Worm (Caenorhabditis elegans) whole organism, young adult: ENCODE results near the gene F19H6.5.

Experiments used
- B0261.1 ChIP-seq: sonication (generic microtip); optimal IDR thresholded peaks from 2 replicates; lab custom pipeline; 2016; ENCODE audit warnings: mild to moderate bottlenecking, missing genetic modification characterization, moderate library complexity, missing compliant biosample characterization
- C06A6.2 ChIP-seq: fragments of 200-800 bp; sonication (Bioruptor generic); conservative IDR thresholded peaks from 2 replicates; pipeline ENCODE4 v1.3.6; 2022; ENCODE audit warnings: missing genetic modification characterization, missing compliant biosample characterization
- F22D6.2 ChIP-seq: sonication (generic microtip); optimal IDR thresholded peaks from 2 replicates; lab custom pipeline; 2016; ENCODE audit warnings: mild to moderate bottlenecking, missing genetic modification characterization, missing compliant biosample characterization
- F23B12.7 ChIP-seq: sonication (generic microtip); optimal IDR thresholded peaks from 2 replicates; lab custom pipeline; 2017; ENCODE audit warnings: missing genetic modification characterization, mild to moderate bottlenecking, missing compliant biosample characterization, antibody characterized with exemption, moderate library complexity; ENCODE audit not compliant: insufficient read depth
- ama-1 ChIP-seq, 3 experiments: fragments of 150-350 bp in 1 of 3; sonication (generic microtip) in 2 of 3; optimal IDR thresholded peaks; 2 replicates each; lab custom pipeline; 2014 to 2018; ENCODE audit warnings: missing biosample characterization in 2 of 3, missing genetic modification characterization in 2 of 3, missing genetic modification reagents in 2 of 3
- aptf-2 ChIP-seq: fragments of 200-800 bp; sonication (Bioruptor generic); conservative IDR thresholded peaks from 2 replicates; pipeline ENCODE4 v1.3.6; 2022; ENCODE audit warnings: missing genetic modification reagents, missing genetic modification characterization, missing compliant biosample characterization
- attf-3 ChIP-seq: fragments of 200-800 bp; sonication (Bioruptor generic); conservative IDR thresholded peaks from 2 replicates; pipeline ENCODE4 v1.3.6; 2022; ENCODE audit warnings: missing genetic modification reagents, missing genetic modification characterization, missing compliant biosample characterization
- cebp-1 ChIP-seq, 2 experiments: fragments of 200-800 bp in 1 of 2; sonication (Bioruptor generic) in 1 of 2; sonication (generic microtip) in 1 of 2; IDR thresholded peaks in 1 of 2; optimal IDR thresholded peaks in 1 of 2; 2 replicates each; pipeline versions ENCODE4 v1.3.6 to Lab custom; 2017 to 2022; ENCODE audit warnings: missing compliant biosample characterization in 2 of 2, missing genetic modification characterization in 2 of 2, mild to moderate bottlenecking in 1 of 2, missing genetic modification reagents in 1 of 2, moderate library complexity in 1 of 2
- cebp-2 ChIP-seq: fragments of 200-800 bp; sonication (Bioruptor generic); IDR thresholded peaks from 2 replicates; pipeline ENCODE4 v1.3.6; 2022; ENCODE audit warnings: missing genetic modification characterization, missing compliant biosample characterization
- ceh-100 ChIP-seq: fragments of 200-800 bp; sonication (Bioruptor generic); IDR thresholded peaks from 2 replicates; pipeline ENCODE4 v1.3.6; 2022; ENCODE audit warnings: missing genetic modification reagents, missing genetic modification characterization, missing compliant biosample characterization
- chd-7 ChIP-seq: sonication (generic microtip); optimal IDR thresholded peaks from 2 replicates; lab custom pipeline; 2016; ENCODE audit warnings: mild to moderate bottlenecking, missing genetic modification characterization, moderate library complexity, missing compliant biosample characterization
- dox-1 ChIP-seq: fragments of 200-800 bp; sonication (Bioruptor generic); IDR thresholded peaks from 2 replicates; pipeline ENCODE4 v1.3.6; 2022; ENCODE audit warnings: missing genetic modification reagents, missing genetic modification characterization, missing compliant biosample characterization
- fkh-3 ChIP-seq: sonication (generic microtip); optimal IDR thresholded peaks from 2 replicates; lab custom pipeline; 2016; ENCODE audit warnings: mild to moderate bottlenecking, missing genetic modification characterization, missing compliant biosample characterization
- gei-17 ChIP-seq: fragments of 200-800 bp; sonication (Bioruptor generic); optimal IDR thresholded peaks from 2 replicates; lab custom pipeline; 2018; ENCODE audit warnings: mild to moderate bottlenecking, missing genetic modification characterization, missing compliant biosample characterization
- hmg-1.2 ChIP-seq: fragments of 200-800 bp; sonication (Bioruptor generic); IDR thresholded peaks from 2 replicates; pipeline ENCODE4 v1.3.6; 2022; ENCODE audit warnings: missing genetic modification reagents, missing genetic modification characterization, missing compliant biosample characterization
- let-607 ChIP-seq, 2 experiments: fragments of 200-800 bp in 1 of 2; sonication (Bioruptor generic) in 1 of 2; sonication (generic microtip) in 1 of 2; optimal IDR thresholded peaks; 2 replicates each; lab custom pipeline; 2016 to 2018; ENCODE audit warnings: mild to moderate bottlenecking in 2 of 2, missing compliant biosample characterization in 2 of 2, missing genetic modification characterization in 2 of 2, moderate library complexity in 2 of 2, missing genotype in 1 of 2
- madf-6 ChIP-seq: fragments of 200-800 bp; sonication (Bioruptor generic); IDR thresholded peaks from 2 replicates; pipeline ENCODE4 v1.3.6; 2022; ENCODE audit warnings: missing genetic modification reagents, missing genetic modification characterization, missing compliant biosample characterization
- madf-8 ChIP-seq: fragments of 200-800 bp; sonication (Bioruptor generic); conservative IDR thresholded peaks from 2 replicates; pipeline ENCODE4 v1.3.6; 2022; ENCODE audit warnings: missing genetic modification reagents, missing genetic modification characterization, missing compliant biosample characterization
- mxl-1 ChIP-seq: sonication (generic microtip); optimal IDR thresholded peaks from 2 replicates; lab custom pipeline; 2016; ENCODE audit warnings: missing genetic modification characterization, missing compliant biosample characterization
- nfya-2 ChIP-seq: fragments of 200-800 bp; sonication (Bioruptor generic); IDR thresholded peaks from 2 replicates; pipeline ENCODE4 v1.3.6; 2022; ENCODE audit warnings: missing genetic modification reagents, missing genetic modification characterization, missing compliant biosample characterization
- nfyb-1 ChIP-seq: fragments of 200-800 bp; sonication (Bioruptor generic); IDR thresholded peaks from 2 replicates; pipeline ENCODE4 v1.3.6; 2022; ENCODE audit warnings: missing genetic modification reagents, missing genetic modification characterization, missing compliant biosample characterization
- pha-4 ChIP-seq: fragments of 150-350 bp; sonication (generic microtip); optimal IDR thresholded peaks from 2 replicates; lab custom pipeline; 2014; ENCODE audit warnings: missing biosample characterization, missing genetic modification reagents, missing genetic modification characterization
- sdz-38 ChIP-seq: sonication (generic microtip); optimal IDR thresholded peaks from 2 replicates; lab custom pipeline; 2016; ENCODE audit warnings: missing genotype, missing genetic modification characterization, missing compliant biosample characterization
- snpc-4 ChIP-seq, 5 experiments: fragments of 150-350 bp in 1 of 5; sonication (generic microtip) in 4 of 5; optimal IDR thresholded peaks; 2 replicates each; lab custom pipeline; 2014 to 2018; ENCODE audit warnings: missing genetic modification characterization in 5 of 5, missing biosample characterization in 3 of 5, antibody characterized with exemption in 2 of 5, mild to moderate bottlenecking in 2 of 5, missing compliant biosample characterization in 2 of 5, missing genotype in 2 of 5, moderate library complexity in 2 of 5, missing genetic modification reagents in 1 of 5
- sptf-2 ChIP-seq: fragments of 200-800 bp; sonication (Bioruptor generic); optimal IDR thresholded peaks from 2 replicates; lab custom pipeline; 2018; ENCODE audit warnings: mild to moderate bottlenecking, missing genetic modification characterization, missing compliant biosample characterization
- tbp1 ChIP-seq: fragments of 200-800 bp; sonication (Bioruptor generic); optimal IDR thresholded peaks from 2 replicates; lab custom pipeline; 2018; ENCODE audit warnings: mild to moderate bottlenecking, missing genetic modification characterization, missing compliant biosample characterization
- unc-62 ChIP-seq: fragments of 150-350 bp; optimal IDR thresholded peaks from 2 replicates; lab custom pipeline; 2014; ENCODE audit warnings: missing biosample characterization, missing genetic modification reagents, missing genetic modification characterization
- xnd-1 ChIP-seq: sonication (generic microtip); optimal IDR thresholded peaks from 2 replicates; lab custom pipeline; 2016; ENCODE audit warnings: missing genotype, missing genetic modification reagents, missing genetic modification characterization, missing compliant biosample characterization
- ztf-18 ChIP-seq: sonication (generic microtip); optimal IDR thresholded peaks from 2 replicates; lab custom pipeline; 2016; ENCODE audit warnings: missing genotype, mild to moderate bottlenecking, missing genetic modification characterization, missing compliant biosample characterization
- ztf-25 ChIP-seq: fragments of 200-800 bp; sonication (Bioruptor generic); IDR thresholded peaks from 2 replicates; pipeline ENCODE4 v1.3.6; 2022; ENCODE audit warnings: missing genetic modification reagents, missing genetic modification characterization, missing compliant biosample characterization
- ztf-28 ChIP-seq: fragments of 200-800 bp; sonication (Bioruptor generic); IDR thresholded peaks from 2 replicates; pipeline ENCODE4 v1.3.6; 2022; ENCODE audit warnings: missing genetic modification reagents, missing genetic modification characterization, missing compliant biosample characterization

F19H6.5 gene

DNA sequence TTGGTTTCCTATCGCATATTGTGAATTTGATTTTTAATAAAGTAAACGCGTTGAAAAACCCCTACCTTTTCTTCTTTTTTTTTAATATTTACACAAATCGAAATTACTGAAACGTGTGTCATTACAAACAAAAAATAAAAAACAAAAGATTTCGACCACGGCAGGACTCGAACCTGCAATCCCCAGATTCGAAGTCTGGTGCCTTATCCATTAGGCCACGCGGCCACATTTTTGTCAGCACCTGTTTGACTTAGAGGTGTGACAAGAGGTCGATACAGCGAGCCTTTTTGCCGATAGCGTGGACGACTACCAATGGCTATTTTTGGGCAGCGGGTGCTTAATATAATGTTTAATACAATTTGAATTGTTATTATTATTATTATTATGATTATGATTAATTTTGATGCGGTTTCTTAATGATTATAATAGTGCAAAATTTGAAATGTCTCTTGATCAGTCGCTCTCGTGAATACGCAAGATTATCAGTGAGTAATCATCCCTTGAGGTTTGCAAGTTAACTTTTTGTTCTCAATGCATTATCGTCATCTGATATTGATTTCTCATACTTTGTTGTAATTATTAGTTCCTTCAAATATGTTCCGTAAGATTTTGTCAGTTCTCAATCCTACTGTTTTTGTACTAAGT is 26.7 kb downstream of the F19H6.5 start, which contains the start of gene srd-44 (continued):
- no peak for TF ChIP-seq ztf-28 (GFP tag; lab: Robert Waterston, UW)
- TF ChIP-seq F22D6.2 = no peak
- no peak for TF ChIP-seq chd-7 (tag; lab: Kevin White, UChicago)

DNA sequence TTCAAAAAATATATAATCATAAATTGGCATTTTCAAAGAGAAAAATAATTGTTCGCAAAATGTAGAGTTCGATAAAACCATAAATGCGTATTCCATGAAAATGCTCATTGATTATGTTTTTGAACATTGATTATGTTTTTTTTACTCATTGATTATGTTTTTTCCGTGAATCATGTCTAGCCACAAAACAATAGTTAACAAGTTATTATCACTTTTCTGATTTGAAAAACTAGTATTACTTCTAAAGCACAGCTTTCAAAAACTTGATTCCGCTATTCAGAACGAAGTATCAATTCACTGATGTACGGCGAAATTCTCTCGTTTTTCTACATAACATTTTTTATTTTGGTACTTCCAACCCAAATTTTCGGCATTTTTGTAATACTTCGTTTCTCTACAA is 28.9 kb downstream of the F19H6.5 start, which contains the start of gene srd-48:
TSS of gene srd-48 (plus strand) at position 301 of the 400 bp plus-strand sequence.
- TF ChIP-seq B0261.1 (tag; lab: Kevin White, UChicago) = no peak

- TF ChIP-seq unc-62 (GFP tag; lab: Kevin White, UChicago) = no peak
- TF ChIP-seq pha-4 (tag; lab: Kevin White, UChicago) = no peak
- TF ChIP-seq ama-1 (optimal IDR thresholded peaks at IDR 0.05; lab: Kevin White, UChicago) = no peak
- no peak for TF ChIP-seq ama-1 (GFP tag; optimal IDR thresholded peaks at IDR 0.05; lab: Kevin White, UChicago)
- TF ChIP-seq madf-6 (GFP tag; lab: Robert Waterston, UW) = no peak
- TF ChIP-seq F22D6.2 = no peak
- no peak for TF ChIP-seq snpc-4 (GFP tag; optimal IDR thresholded peaks at IDR 0.05; lab: Kevin White, UChicago)
- TF ChIP-seq snpc-4 (tag; optimal IDR thresholded peaks at IDR 0.05; lab: Kevin White, UChicago) = no peak
- no peak for TF ChIP-seq xnd-1 (tag; lab: Kevin White, UChicago)
- no peak for TF ChIP-seq F23B12.7 (tag; lab: Kevin White, UChicago)
- no peak for TF ChIP-seq sdz-38 (tag; lab: Kevin White, UChicago)
- TF ChIP-seq cebp-1 (GFP tag; IDR thresholded peaks at IDR 0.05; lab: Robert Waterston, UW) = no peak
- TF ChIP-seq cebp-1 (tag; optimal IDR thresholded peaks at IDR 0.05; lab: Kevin White, UChicago) = no peak
- no peak for TF ChIP-seq tbp1 (GFP tag; lab: Kevin White, UChicago)
- TF ChIP-seq ztf-28 (GFP tag; lab: Robert Waterston, UW) = no peak
These were observed 31.2 kb downstream of the F19H6.5 start, which contains the start of gene srd-47 for ce11 chrX:12333479-12333878. srd-47 (plus strand) TSS chrX:12333642.

ce11 chrX:12331795-12332194 is 32.9 kb downstream of the F19H6.5 start, which contains the start of gene srd-46:
srd-46 (plus strand) TSS chrX:12332095.
- TF ChIP-seq snpc-4 (GFP tag; optimal IDR thresholded peaks at IDR 0.05; lab: Kevin White, UChicago) (no peak), snpc-4 (tag; optimal IDR thresholded peaks at IDR 0.05; lab: Kevin White, UChicago) (no peak), C06A6.2 (GFP tag; lab: Robert Waterston, UW) (no peak), dox-1 (GFP tag; lab: Robert Waterston, UW) (no peak)

DNA sequence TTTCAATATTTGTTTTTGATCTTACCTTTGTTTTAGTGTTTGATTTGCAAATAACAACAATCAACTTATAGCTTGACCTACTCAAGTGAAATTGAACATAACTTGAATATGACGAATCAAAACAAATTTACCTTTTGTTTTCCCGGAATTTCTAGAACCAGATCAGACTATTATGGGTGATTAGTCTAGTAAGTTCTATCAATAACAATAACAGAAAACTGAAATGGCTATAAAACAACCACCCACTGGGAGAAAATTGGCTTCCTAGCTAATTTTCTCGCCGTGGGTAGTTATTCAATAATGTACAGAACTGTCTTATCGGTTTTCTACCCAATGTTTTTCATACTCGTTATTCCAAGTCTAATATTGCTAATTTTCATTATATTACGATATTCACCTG is 36.0 kb downstream of the F19H6.5 start, which contains the start of gene srd-45:
TSS of gene srd-45 (plus strand) at position 301 of the 400 bp plus-strand sequence.
- TF ChIP-seq nfya-2 (GFP tag; lab: Robert Waterston, UW) (no peak), hmg-1.2 (no peak)
- TF ChIP-seq, all 124 proteins: peak for 0

- TF ChIP-seq tbp1 (GFP tag; lab: Kevin White, UChicago) = no peak
These were observed 38.3 kb downstream of the F19H6.5 start, which contains the start of gene srd-41 for ce11 chrX:12326424-12326823. srd-41 (plus strand) TSS chrX:12326724.

ce11 chrX:12323439-12323838 is 41.3 kb downstream of the F19H6.5 start, which contains the start of gene srd-40:
srd-40 (plus strand) TSS chrX:12323739.
- no peak for TF ChIP-seq ceh-100
- TF ChIP-seq gei-17 (GFP tag; lab: Kevin White, UChicago) = no peak
- TF ChIP-seq nfyb-1 (GFP tag; lab: Robert Waterston, UW) = no peak

DNA sequence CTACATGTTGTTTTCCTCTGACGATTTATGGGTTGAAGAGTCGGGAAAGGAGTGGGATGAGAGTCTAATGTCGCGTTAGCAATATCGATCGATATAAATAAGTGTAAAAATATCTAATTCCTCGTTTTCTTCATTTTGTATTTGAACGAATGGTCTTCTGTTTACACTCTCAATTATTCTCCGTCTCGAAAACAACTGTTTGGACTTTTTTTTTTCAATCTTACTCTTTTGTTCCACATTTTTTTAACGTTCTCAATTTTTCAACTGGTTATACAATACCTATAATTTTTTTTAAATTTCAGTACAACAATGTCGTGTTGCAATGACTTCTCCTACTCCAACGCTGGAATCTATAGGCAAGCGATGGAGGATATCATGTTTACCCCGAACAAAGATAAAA is 43.3 kb downstream of the F19H6.5 start, which contains the start of gene F17A2.13:
TSS of gene F17A2.13 (plus strand) at position 301 of the 400 bp plus-strand sequence.
- no peak for TF ChIP-seq let-607 (tag; optimal IDR thresholded peaks at IDR 0.05; lab: Kevin White, UChicago)
- no peak for TF ChIP-seq ama-1 (optimal IDR thresholded peaks at IDR 0.05; lab: Kevin White, UChicago)
- TF ChIP-seq ama-1 (GFP tag; optimal IDR thresholded peaks at IDR 0.05; lab: Kevin White, UChicago) = no peak
- no peak for TF ChIP-seq aptf-2 (GFP tag; lab: Robert Waterston, UW)
- no peak for TF ChIP-seq madf-8 (GFP tag; lab: Robert Waterston, UW)
- no peak for TF ChIP-seq mxl-1 (tag; lab: Kevin White, UChicago)
- no peak for TF ChIP-seq ztf-18
- TF ChIP-seq C06A6.2 (GFP tag; lab: Robert Waterston, UW) = no peak
- no peak for TF ChIP-seq fkh-3 (tag; lab: Kevin White, UChicago)
- TF ChIP-seq cebp-2 (GFP tag; lab: Robert Waterston, UW) = no peak
- TF ChIP-seq ztf-25 (GFP tag; lab: Robert Waterston, UW) = no peak
- TF ChIP-seq sptf-2 (GFP tag; lab: Kevin White, UChicago) = no peak
- no peak for TF ChIP-seq attf-3
